Fruit fly (Drosophila melanogaster): ENCODE data around the gene CG14451.

CG14451 gene

dm6 chr3L:22717137-22717767, 4.6 kb downstream of the CG14451 start, which contains the start of the genes ArfGAP3 and CG32452 (continued):
- TF ChIP-seq CG10366 (GFP tag; IDR thresholded peaks at IDR 0.05) (peak; percentile 63; the same call in 1 of the 2 replicates), stc (GFP tag; IDR thresholded peaks at IDR 0.05) (peak; percentile 38; the same call in 1 of the 2 replicates), Max (GFP tag; optimal IDR thresholded peaks at IDR 0.05) (peak; percentile 83), CG8924 (tag; optimal IDR thresholded peaks at IDR 0.05) (peak; percentile 82), CG43689 (GFP tag; IDR thresholded peaks at IDR 0.05) (0 out of 2 replicates have a peak, but pooled peaks have one; percentile 27), Bdp1 (GFP tag; optimal IDR thresholded peaks at IDR 0.05) (peak; percentile 52), Atf-2 (GFP tag; optimal IDR thresholded peaks at IDR 0.05) (no peak), tup (GFP tag; optimal IDR thresholded peaks at IDR 0.05) (no peak), CG31441 (GFP tag; IDR thresholded peaks at IDR 0.05) (peak; percentile 81), Dek (tag; optimal IDR thresholded peaks at IDR 0.05) (peak; percentile 61), cad (GFP tag; optimal IDR thresholded peaks at IDR 0.05) (no peak), vnd (GFP tag; IDR thresholded peaks at IDR 0.05; ENCODE audit: partially characterized antibody) (peak; percentile 58; the same call in 1 of the 3 replicates), lmd (GFP tag; IDR thresholded peaks at IDR 0.05) (peak; percentile 66), TFAM (GFP tag; optimal IDR thresholded peaks at IDR 0.05) (no peak), CG14667 (GFP tag; IDR thresholded peaks at IDR 0.05) (peak; percentile 58), Ravus (GFP tag; IDR thresholded peaks at IDR 0.05) (no peak), insv (GFP tag; optimal IDR thresholded peaks at IDR 0.05) (peak in 1 of 2 experiments; percentile 23), Adf1 (GFP tag; IDR thresholded peaks at IDR 0.05) (peak; percentile 31; the same call in 1 of the 2 replicates), CG18476 (GFP tag; optimal IDR thresholded peaks at IDR 0.05) (peak; percentile 69), sc (optimal IDR thresholded peaks at IDR 0.05) (no peak), sc (GFP tag; optimal IDR thresholded peaks at IDR 0.05) (peak; percentile 34), CG8944 (GFP tag; optimal IDR thresholded peaks at IDR 0.05) (peak; percentile 24), CG3407 (GFP tag; optimal IDR thresholded peaks at IDR 0.05) (peak; percentile 45), CG1233 (GFP tag; optimal IDR thresholded peaks at IDR 0.05) (peak; percentile 58), danr (GFP tag; IDR thresholded peaks at IDR 0.05) (0 out of 2 replicates have a peak, but pooled peaks have one; percentile 27), Oaz (GFP tag; IDR thresholded peaks at IDR 0.05) (peak; percentile 70), CG9727 (GFP tag; optimal IDR thresholded peaks at IDR 0.05) (peak; percentile 78), mam (GFP tag; optimal IDR thresholded peaks at IDR 0.05) (peak; percentile 76), Hr78 (GFP tag; optimal IDR thresholded peaks at IDR 0.05) (no peak), ap (GFP tag; IDR thresholded peaks at IDR 0.05) (peak; percentile 44), Aef1 (GFP tag; IDR thresholded peaks at IDR 0.05) (peak; percentile 68), ERR (GFP tag; optimal IDR thresholded peaks at IDR 0.05) (peak; percentile 34), zf30C (GFP tag; optimal IDR thresholded peaks at IDR 0.05) (no peak), sd (tag; optimal IDR thresholded peaks at IDR 0.05) (no peak), CG11093 (GFP tag; IDR thresholded peaks at IDR 0.05) (peak; percentile 47; the same call in 1 of the 3 replicates), CG6272 (GFP tag; IDR thresholded peaks at IDR 0.05) (peak; percentile 53; the same call in 1 of the 2 replicates), ems (GFP tag; optimal IDR thresholded peaks at IDR 0.05) (peak; percentile 35), Eip74EF (GFP tag; optimal IDR thresholded peaks at IDR 0.05) (peak in 1 of 2 experiments; percentile 50), onecut (GFP tag; IDR thresholded peaks at IDR 0.05) (peak; percentile 50), repo (GFP tag; optimal IDR thresholded peaks at IDR 0.05) (no peak), ac (GFP tag; optimal IDR thresholded peaks at IDR 0.05) (no peak), phol (tag; optimal IDR thresholded peaks at IDR 0.05) (peak; percentile 80), pfk (GFP tag; optimal IDR thresholded peaks at IDR 0.05) (peak; percentile 78), sima (GFP tag; optimal IDR thresholded peaks at IDR 0.05) (no peak), CG4360 (GFP tag; IDR thresholded peaks at IDR 0.05) (no peak), prd (optimal IDR thresholded peaks at IDR 0.05) (no peak), prd (GFP tag; IDR thresholded peaks at IDR 0.05) (peak; percentile 84), trem (tag; optimal IDR thresholded peaks at IDR 0.05) (peak; percentile 76), CG12744 (GFP tag; optimal IDR thresholded peaks at IDR 0.05) (no peak), CG13296 (GFP tag; optimal IDR thresholded peaks at IDR 0.05) (peak; percentile 68)
